Fruit fly (Drosophila melanogaster): Measurements from ENCODE around the gene hb.

DNA sequence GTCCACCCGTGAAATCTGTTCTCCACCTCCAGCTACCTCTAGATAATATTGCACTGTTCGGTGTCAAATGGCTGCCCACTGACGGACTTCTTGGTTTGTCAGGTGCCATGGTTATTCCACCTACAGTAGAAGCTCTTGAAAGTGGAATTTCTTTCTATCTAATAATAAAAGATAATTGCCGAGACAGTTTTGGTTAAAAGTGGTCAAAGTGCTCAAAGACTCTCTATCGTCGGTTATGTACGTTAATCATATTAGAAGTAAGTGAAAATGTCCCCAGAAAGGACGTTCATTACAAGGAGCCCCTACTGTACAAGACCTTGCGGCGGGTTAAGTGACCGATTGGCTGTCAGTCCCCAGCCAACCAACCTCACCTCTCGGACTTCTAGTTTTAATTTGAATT is 46.6 kb upstream of the hb start:
- TF ChIP-seq CTCF (optimal IDR thresholded peaks at IDR 0.05) (no peak), CG8478 (optimal IDR thresholded peaks at IDR 0.05) (no peak)
